Fruit fly (Drosophila melanogaster) S2 (cell line): ENCODE measurements around the gene CG18636.
"Not testable (repeated sequence)": the region's sequence is repeated elsewhere in the genome, so short reads cannot be mapped to it uniquely, and the experiment has no call there.

ENCODE experiments used
- CG8478 ChIP-seq: fragments of >200 bp; optimal IDR thresholded peaks from 2 replicates; lab custom pipeline; 2018
- CTCF ChIP-seq, 2 experiments: fragments of >200 bp; optimal IDR thresholded peaks; 2 replicates each; lab custom pipeline; 2018

dm6 chr2L:14735543-14735942, 48.9 kb downstream of the CG18636 start, which contains the start of gene CG31835:
- TF ChIP-seq CG8478 (lab: Kevin White, UChicago); CTCF (optimal IDR thresholded peaks at IDR 0.05; lab: Kevin White, UChicago): not testable (repeated sequence)
